Worm (Caenorhabditis elegans): ENCODE measurements around the gene Y59E9AL.8.

Y59E9AL.8 gene

DNA sequence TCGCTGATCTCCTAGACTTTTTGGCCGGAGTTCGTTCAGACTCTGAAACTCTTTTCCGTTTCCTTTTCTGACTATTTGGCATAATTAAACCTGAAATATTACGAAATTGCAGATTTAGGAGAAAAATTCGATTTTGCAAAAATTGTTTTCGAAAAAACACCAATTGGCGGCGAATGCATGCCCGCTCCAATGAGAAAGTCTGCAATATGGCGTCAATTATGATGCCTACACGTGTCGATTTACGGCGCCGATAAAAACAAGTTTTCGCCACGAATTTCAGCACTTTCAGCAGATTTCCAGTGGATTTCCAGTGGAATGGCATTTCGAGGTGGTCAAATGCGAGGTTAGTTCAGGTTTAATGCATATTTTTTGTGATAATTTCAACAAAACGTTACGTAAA, 14.7 kb downstream of the Y59E9AL.8 start, which contains the start of the genes Y59E9AL.36 and nbet-1 (continued):
- TF ChIP-seq tbx-2 (tag; optimal IDR thresholded peaks at IDR 0.05) = peak; percentile 70
- TF ChIP-seq nhr-11 (tag; optimal IDR thresholded peaks at IDR 0.05) = peak; percentile 54
- peak; percentile 51 for TF ChIP-seq dsc-1 (tag; optimal IDR thresholded peaks at IDR 0.05)
- TF ChIP-seq nhr-19 (GFP tag; conservative IDR thresholded peaks at IDR 0.05) = peak; percentile 53
- no peak for TF ChIP-seq unc-98 (GFP tag; IDR thresholded peaks at IDR 0.05)
- peak; percentile 65 for TF ChIP-seq nhr-90 (tag; optimal IDR thresholded peaks at IDR 0.05; ENCODE audit: poor library complexity)
- TF ChIP-seq ama-1 (optimal IDR thresholded peaks at IDR 0.05) = no peak
- TF ChIP-seq sup-37 (GFP tag; optimal IDR thresholded peaks at IDR 0.05) = no peak
- TF ChIP-seq unc-30 (tag; optimal IDR thresholded peaks at IDR 0.05) = no peak
- no peak for TF ChIP-seq tlp-1 (tag; optimal IDR thresholded peaks at IDR 0.05)
- TF ChIP-seq ets-5 (GFP tag; IDR thresholded peaks at IDR 0.05) = no peak
- TF ChIP-seq pqm-1 (tag; optimal IDR thresholded peaks at IDR 0.05) = no peak
- TF ChIP-seq lin-39 (tag; optimal IDR thresholded peaks at IDR 0.05) = peak; percentile 13
- TF ChIP-seq nhr-12 (tag; optimal IDR thresholded peaks at IDR 0.05) = no peak
- peak; percentile 84 for TF ChIP-seq rnt-1 (tag; optimal IDR thresholded peaks at IDR 0.05)
- peak; percentile 89 for TF ChIP-seq unc-130 (tag; optimal IDR thresholded peaks at IDR 0.05)
- peak; percentile 45 for TF ChIP-seq snpc-4 (tag; optimal IDR thresholded peaks at IDR 0.05)
- peak; percentile 97 for TF ChIP-seq lin-15B (tag; optimal IDR thresholded peaks at IDR 0.05)
- TF ChIP-seq mef-2 (tag; optimal IDR thresholded peaks at IDR 0.05) = no peak
- TF ChIP-seq nhr-47 (tag; optimal IDR thresholded peaks at IDR 0.05) = peak; percentile 85
- TF ChIP-seq mdl-1 (tag; optimal IDR thresholded peaks at IDR 0.05) = peak in 1 of 2 experiments; percentile 78
- TF ChIP-seq elt-3 (tag; optimal IDR thresholded peaks at IDR 0.05) = peak in 2 of 6 experiments; percentile 37 to 40
- TF ChIP-seq nhr-84 (tag; optimal IDR thresholded peaks at IDR 0.05) = no peak
- TF ChIP-seq nhr-237 (tag; optimal IDR thresholded peaks at IDR 0.05) = no peak
- peak; percentile 65 for TF ChIP-seq grh-1 (GFP tag; IDR thresholded peaks at IDR 0.05)
- TF ChIP-seq mep-1 (tag; optimal IDR thresholded peaks at IDR 0.05) = peak; percentile 86
- no peak for TF ChIP-seq C34B4.2 (tag; optimal IDR thresholded peaks at IDR 0.05)
- TF ChIP-seq zag-1 (tag; optimal IDR thresholded peaks at IDR 0.05) = no peak
- TF ChIP-seq efl-1 (optimal IDR thresholded peaks at IDR 0.05) = peak; percentile 89 to 91
- TF ChIP-seq efl-1 (GFP tag; optimal IDR thresholded peaks at IDR 0.05 in 1 of 2) = peak; percentile 89 to 99
- TF ChIP-seq jun-1 (tag; optimal IDR thresholded peaks at IDR 0.05) = peak; percentile 60
- no peak for TF ChIP-seq fkh-10 (GFP tag; optimal IDR thresholded peaks at IDR 0.05)
- TF ChIP-seq sox-4 (tag; optimal IDR thresholded peaks at IDR 0.05) = no peak
- no peak for TF ChIP-seq sptf-1 (tag; optimal IDR thresholded peaks at IDR 0.05)
- TF ChIP-seq aly-2 (tag; optimal IDR thresholded peaks at IDR 0.05) = no peak
- TF ChIP-seq lin-13 (GFP tag; optimal IDR thresholded peaks at IDR 0.05) = peak; percentile 61
- no peak for TF ChIP-seq efl-3 (GFP tag; optimal IDR thresholded peaks at IDR 0.05)
- TF ChIP-seq alr-1 (tag; optimal IDR thresholded peaks at IDR 0.05; ENCODE audit: borderline replicate concordance) = no peak
- TF ChIP-seq isw-1 (GFP tag; IDR thresholded peaks at IDR 0.05) = peak; percentile 64
- peak; percentile 55 for TF ChIP-seq fkh-8 (tag; optimal IDR thresholded peaks at IDR 0.05)
- no peak for TF ChIP-seq egl-13 (tag; optimal IDR thresholded peaks at IDR 0.05)
- peak; percentile 97 for TF ChIP-seq F16B12.6 (tag; optimal IDR thresholded peaks at IDR 0.05)
- TF ChIP-seq ceh-63 (GFP tag; optimal IDR thresholded peaks at IDR 0.05) = no peak
- TF ChIP-seq nhr-20 (tag; optimal IDR thresholded peaks at IDR 0.05) = peak; percentile 72
- TF ChIP-seq snu-23 (GFP tag; optimal IDR thresholded peaks at IDR 0.05) = peak; percentile 84
- TF ChIP-seq vab-15 (tag; optimal IDR thresholded peaks at IDR 0.05) = peak; percentile 56
- peak; percentile 61 for TF ChIP-seq irx-1 (tag; optimal IDR thresholded peaks at IDR 0.05)
- TF ChIP-seq Y116A8C.19 (tag; optimal IDR thresholded peaks at IDR 0.05; ENCODE audit: borderline replicate concordance) = no peak
- TF ChIP-seq pax-3 (tag; optimal IDR thresholded peaks at IDR 0.05) = no peak
- TF ChIP-seq ces-1 (GFP tag; optimal IDR thresholded peaks at IDR 0.05) = no peak
- TF ChIP-seq ceh-82 (tag; optimal IDR thresholded peaks at IDR 0.05) = peak; percentile 39 to 90 (median 68)

All from whole organism, L1 larva.